Fruit fly (Drosophila melanogaster): ENCODE measurements around the gene Paf-AHalpha.

Gene Paf-AHalpha

DNA sequence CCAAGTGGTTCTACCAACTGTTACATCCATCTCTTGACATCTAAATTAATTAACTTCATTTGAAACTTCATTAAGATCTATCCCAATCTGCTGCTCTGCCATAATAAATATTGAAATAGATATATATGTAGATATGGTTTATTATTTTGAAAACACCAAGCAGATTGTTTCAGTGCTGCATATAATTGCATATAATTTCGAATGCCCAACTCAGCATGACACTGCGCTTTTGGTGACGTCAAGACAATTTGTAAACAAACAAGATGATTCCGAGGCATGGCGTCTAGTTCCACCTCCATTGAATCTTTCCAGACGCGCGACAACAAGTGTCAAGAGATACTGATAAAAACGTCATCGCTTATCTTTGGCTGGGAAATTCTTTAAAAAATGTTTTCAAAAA lies 44.5 kb downstream of the Paf-AHalpha start:
- TF ChIP-seq foxo (GFP tag; optimal IDR thresholded peaks at IDR 0.05) (no peak), HLH106 (tag; optimal IDR thresholded peaks at IDR 0.05) (no peak), pan (optimal IDR thresholded peaks at IDR 0.05) (no peak), dsf (GFP tag; optimal IDR thresholded peaks at IDR 0.05; ENCODE audit: borderline replicate concordance) (no peak), woc (GFP tag; optimal IDR thresholded peaks at IDR 0.05) (no peak), OdsH (GFP tag; optimal IDR thresholded peaks at IDR 0.05) (no peak), usp (GFP tag; optimal IDR thresholded peaks at IDR 0.05) (no peak), dl (GFP tag; optimal IDR thresholded peaks at IDR 0.05; ENCODE audit: insufficient read depth in 1 of 2, partially characterized antibody in 2 of 2) (no peak), tai (GFP tag; optimal IDR thresholded peaks at IDR 0.05) (no peak), Hnf4 (GFP tag; optimal IDR thresholded peaks at IDR 0.05) (no peak)

DNA sequence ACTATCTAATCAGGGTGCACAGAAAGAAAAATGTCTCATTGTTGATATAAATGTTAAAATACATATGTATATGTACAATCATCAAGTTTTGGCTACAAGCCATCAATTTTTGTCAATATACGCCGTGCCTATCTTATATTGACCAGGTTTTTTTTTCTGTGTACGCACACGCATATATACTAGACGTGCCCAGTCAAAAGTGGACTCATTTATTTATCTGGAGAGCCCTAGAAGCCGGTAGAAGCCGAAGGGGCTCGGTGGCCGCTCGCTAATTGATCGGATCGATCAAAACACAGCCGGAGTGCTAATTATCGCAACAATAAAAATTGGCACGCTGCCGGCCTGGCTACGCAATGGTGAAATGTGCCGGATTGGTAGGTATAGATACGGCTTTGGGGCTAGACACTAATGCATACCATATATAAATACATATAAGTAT lies 45.1 kb downstream of the Paf-AHalpha start:
- TF ChIP-seq Hnf4 (GFP tag; optimal IDR thresholded peaks at IDR 0.05) (peak; percentile 84), lola (GFP tag; optimal IDR thresholded peaks at IDR 0.05) (no peak), br (GFP tag; optimal IDR thresholded peaks at IDR 0.05) (peak; percentile 86), sage (GFP tag; optimal IDR thresholded peaks at IDR 0.05) (no peak), OdsH (GFP tag; optimal IDR thresholded peaks at IDR 0.05) (peak; percentile 82), Mio (GFP tag; optimal IDR thresholded peaks at IDR 0.05) (no peak), Abd-B (GFP tag; optimal IDR thresholded peaks at IDR 0.05) (no peak), ey (GFP tag; optimal IDR thresholded peaks at IDR 0.05) (peak; percentile 84), fru (GFP tag; optimal IDR thresholded peaks at IDR 0.05) (peak; percentile 85), dmrt93B (GFP tag; optimal IDR thresholded peaks at IDR 0.05) (no peak), Hr83 (GFP tag; optimal IDR thresholded peaks at IDR 0.05; ENCODE audit: poor library complexity, severe bottlenecking) (peak; percentile 14), h (GFP tag; optimal IDR thresholded peaks at IDR 0.05) (peak; percentile 97), N (GFP tag; optimal IDR thresholded peaks at IDR 0.05) (no peak), HLH106 (tag; optimal IDR thresholded peaks at IDR 0.05) (peak; percentile 77), CG32264 (GFP tag; optimal IDR thresholded peaks at IDR 0.05) (peak; percentile 48), woc (GFP tag; optimal IDR thresholded peaks at IDR 0.05) (peak; percentile 52), jim (GFP tag; optimal IDR thresholded peaks at IDR 0.05) (no peak), CrebA (GFP tag; optimal IDR thresholded peaks at IDR 0.05; ENCODE audit: borderline replicate concordance) (no peak), Rel (GFP tag; optimal IDR thresholded peaks at IDR 0.05) (no peak), Rel (tag; optimal IDR thresholded peaks at IDR 0.05) (peak; percentile 57), CG9705 (GFP tag; optimal IDR thresholded peaks at IDR 0.05) (no peak), dsf (GFP tag; optimal IDR thresholded peaks at IDR 0.05; ENCODE audit: borderline replicate concordance) (no peak), Vsx2 (GFP tag; optimal IDR thresholded peaks at IDR 0.05; ENCODE audit: partially characterized antibody) (no peak), psq (GFP tag; optimal IDR thresholded peaks at IDR 0.05) (peak; percentile 61), rgr (GFP tag; optimal IDR thresholded peaks at IDR 0.05) (peak; percentile 82), Sp1 (GFP tag; optimal IDR thresholded peaks at IDR 0.05) (peak; percentile 84), sv (GFP tag; optimal IDR thresholded peaks at IDR 0.05) (peak; percentile 55), Jra (GFP tag; optimal IDR thresholded peaks at IDR 0.05) (peak; percentile 74), foxo (GFP tag; optimal IDR thresholded peaks at IDR 0.05) (peak; percentile 49 to 85)

DNA sequence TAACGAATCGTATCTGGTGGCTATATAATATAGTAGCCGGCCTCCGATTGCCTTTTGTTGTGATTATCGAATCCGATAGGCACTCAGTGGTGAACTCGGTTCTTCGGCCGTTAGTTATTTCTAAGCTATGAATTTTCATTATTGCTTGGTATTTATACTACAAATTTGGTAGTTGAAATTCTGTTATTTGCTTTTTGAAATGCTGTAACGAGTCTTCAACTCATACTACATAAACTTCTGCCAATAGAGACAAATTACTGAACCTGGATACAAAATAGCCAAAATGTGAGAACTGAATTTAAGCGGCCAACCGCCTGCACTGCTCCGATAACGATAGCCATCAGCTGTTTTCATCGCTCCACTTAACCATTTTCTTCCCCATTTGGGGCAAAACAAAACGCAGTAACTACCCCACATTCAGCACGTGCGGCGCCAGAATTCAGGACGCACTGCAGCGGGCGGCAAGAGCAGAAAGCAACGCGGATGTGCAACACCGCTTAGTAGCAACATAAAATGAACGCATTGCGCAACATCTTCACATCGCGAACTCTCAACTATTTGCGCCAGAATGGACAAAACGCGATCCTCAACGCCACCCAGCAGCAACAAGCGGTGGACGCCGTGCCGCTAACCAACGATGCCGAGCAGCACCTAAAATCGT lies 46.4 kb downstream of the Paf-AHalpha start, which contains the start of the genes CG11679 and CG8206:
TSS of gene CG11679 (minus strand) at position 65 of the 661 bp plus-strand sequence.
TSS of gene CG8206 (plus strand) at position 341 of the 661 bp plus-strand sequence.
- TF ChIP-seq OdsH (GFP tag; optimal IDR thresholded peaks at IDR 0.05) (peak; percentile 31), pan (optimal IDR thresholded peaks at IDR 0.05) (no peak), ey (GFP tag; optimal IDR thresholded peaks at IDR 0.05) (peak; percentile 36), Rel (GFP tag; optimal IDR thresholded peaks at IDR 0.05) (no peak), Rel (tag; optimal IDR thresholded peaks at IDR 0.05) (peak; percentile 61), CG32264 (GFP tag; optimal IDR thresholded peaks at IDR 0.05) (no peak), HLH106 (tag; optimal IDR thresholded peaks at IDR 0.05) (peak; percentile 78), brk (GFP tag; optimal IDR thresholded peaks at IDR 0.05) (no peak), Mio (GFP tag; optimal IDR thresholded peaks at IDR 0.05) (no peak), Dfd (GFP tag; optimal IDR thresholded peaks at IDR 0.05) (no peak), GATAd (GFP tag; optimal IDR thresholded peaks at IDR 0.05) (no peak), fru (GFP tag; optimal IDR thresholded peaks at IDR 0.05) (peak; percentile 62), Abd-B (GFP tag; optimal IDR thresholded peaks at IDR 0.05) (no peak), N (GFP tag; optimal IDR thresholded peaks at IDR 0.05) (no peak), foxo (GFP tag; optimal IDR thresholded peaks at IDR 0.05) (peak in 1 of 2 experiments; percentile 72), h (GFP tag; optimal IDR thresholded peaks at IDR 0.05) (peak; percentile 63), sage (GFP tag; optimal IDR thresholded peaks at IDR 0.05) (no peak), Jra (GFP tag; optimal IDR thresholded peaks at IDR 0.05) (no peak), tai (GFP tag; optimal IDR thresholded peaks at IDR 0.05) (no peak), dmrt93B (GFP tag; optimal IDR thresholded peaks at IDR 0.05) (no peak), Hr83 (GFP tag; optimal IDR thresholded peaks at IDR 0.05; ENCODE audit: poor library complexity, severe bottlenecking) (no peak), rgr (GFP tag; optimal IDR thresholded peaks at IDR 0.05) (peak; percentile 61), psq (GFP tag; optimal IDR thresholded peaks at IDR 0.05) (peak; percentile 43), Dif (GFP tag; optimal IDR thresholded peaks at IDR 0.05; ENCODE audit: partially characterized antibody) (no peak), usp (GFP tag; optimal IDR thresholded peaks at IDR 0.05) (no peak), Sp1 (GFP tag; optimal IDR thresholded peaks at IDR 0.05) (peak; percentile 55), CrebA (GFP tag; optimal IDR thresholded peaks at IDR 0.05; ENCODE audit: borderline replicate concordance) (no peak), br (GFP tag; optimal IDR thresholded peaks at IDR 0.05) (peak; percentile 37), woc (GFP tag; optimal IDR thresholded peaks at IDR 0.05) (peak; percentile 86), dl (GFP tag; optimal IDR thresholded peaks at IDR 0.05; ENCODE audit: insufficient read depth in 1 of 2, partially characterized antibody in 2 of 2) (no peak), Hnf4 (GFP tag; optimal IDR thresholded peaks at IDR 0.05) (no peak), lola (GFP tag; optimal IDR thresholded peaks at IDR 0.05) (no peak), sv (GFP tag; optimal IDR thresholded peaks at IDR 0.05) (no peak), CG9705 (GFP tag; optimal IDR thresholded peaks at IDR 0.05) (peak; percentile 61), Vsx2 (GFP tag; optimal IDR thresholded peaks at IDR 0.05; ENCODE audit: partially characterized antibody) (no peak), Hr78 (GFP tag; optimal IDR thresholded peaks at IDR 0.05) (no peak), dsf (GFP tag; optimal IDR thresholded peaks at IDR 0.05; ENCODE audit: borderline replicate concordance) (no peak), Myc (optimal IDR thresholded peaks at IDR 0.05) (peak; percentile 97), jim (GFP tag; optimal IDR thresholded peaks at IDR 0.05) (no peak)
